Worm (Caenorhabditis elegans) whole organism, young adult: ENCODE data around the gene F20C5.6.
"Not testable (repeated sequence)": the region's sequence is repeated elsewhere in the genome, so short reads cannot be mapped to it uniquely, and the experiment has no call there.

Experiments
- B0336.3 ChIP-seq: fragments of 200-800 bp; sonication (Bioruptor generic); IDR thresholded peaks from 2 replicates; pipeline ENCODE4 v1.3.6; 2022; ENCODE audit warnings: missing genetic modification characterization, missing compliant biosample characterization
- F10E7.11 ChIP-seq: sonication (generic microtip); optimal IDR thresholded peaks from 2 replicates; lab custom pipeline; 2017; ENCODE audit warnings: mild to moderate bottlenecking, missing genetic modification characterization, moderate library complexity, missing compliant biosample characterization
- F39B2.1 ChIP-seq: fragments of 200-800 bp; sonication (Bioruptor generic); IDR thresholded peaks from 2 replicates; pipeline ENCODE4 v1.3.6; 2022; ENCODE audit warnings: missing genetic modification reagents, missing genetic modification characterization, missing compliant biosample characterization
- T26A5.8 ChIP-seq: sonication (generic microtip); optimal IDR thresholded peaks from 2 replicates; lab custom pipeline; 2016; ENCODE audit warnings: missing genetic modification characterization, missing compliant biosample characterization
- ZK185.1 ChIP-seq: sonication (generic microtip); optimal IDR thresholded peaks from 2 replicates; lab custom pipeline; 2016; ENCODE audit warnings: mild to moderate bottlenecking, missing genetic modification characterization, missing compliant biosample characterization; ENCODE audit not compliant: poor library complexity, severe bottlenecking
- ama-1 ChIP-seq, 3 experiments: fragments of 150-350 bp in 1 of 3; sonication (generic microtip) in 2 of 3; optimal IDR thresholded peaks; 2 replicates each; lab custom pipeline; 2014 to 2018; ENCODE audit warnings: missing biosample characterization in 2 of 3, missing genetic modification characterization in 2 of 3, missing genetic modification reagents in 2 of 3
- aptf-2 ChIP-seq: fragments of 200-800 bp; sonication (Bioruptor generic); conservative IDR thresholded peaks from 2 replicates; pipeline ENCODE4 v1.3.6; 2022; ENCODE audit warnings: missing genetic modification reagents, missing genetic modification characterization, missing compliant biosample characterization
- attf-3 ChIP-seq: fragments of 200-800 bp; sonication (Bioruptor generic); conservative IDR thresholded peaks from 2 replicates; pipeline ENCODE4 v1.3.6; 2022; ENCODE audit warnings: missing genetic modification reagents, missing genetic modification characterization, missing compliant biosample characterization
- ccch-3 ChIP-seq: fragments of 200-800 bp; sonication (Bioruptor generic); optimal IDR thresholded peaks from 2 replicates; lab custom pipeline; 2018; ENCODE audit warnings: mild to moderate bottlenecking, missing genetic modification characterization, missing compliant biosample characterization
- cebp-1 ChIP-seq, 2 experiments: fragments of 200-800 bp in 1 of 2; sonication (Bioruptor generic) in 1 of 2; sonication (generic microtip) in 1 of 2; IDR thresholded peaks in 1 of 2; optimal IDR thresholded peaks in 1 of 2; 2 replicates each; pipeline versions ENCODE4 v1.3.6 to Lab custom; 2017 to 2022; ENCODE audit warnings: missing compliant biosample characterization in 2 of 2, missing genetic modification characterization in 2 of 2, mild to moderate bottlenecking in 1 of 2, missing genetic modification reagents in 1 of 2, moderate library complexity in 1 of 2
- ceh-58 ChIP-seq: fragments of 200-800 bp; sonication (Bioruptor generic); IDR thresholded peaks from 2 replicates; pipeline ENCODE4 v1.3.6; 2022; ENCODE audit warnings: missing genetic modification characterization, missing compliant biosample characterization
- gei-17 ChIP-seq: fragments of 200-800 bp; sonication (Bioruptor generic); optimal IDR thresholded peaks from 2 replicates; lab custom pipeline; 2018; ENCODE audit warnings: mild to moderate bottlenecking, missing genetic modification characterization, missing compliant biosample characterization
- hmg-1.2 ChIP-seq: fragments of 200-800 bp; sonication (Bioruptor generic); IDR thresholded peaks from 2 replicates; pipeline ENCODE4 v1.3.6; 2022; ENCODE audit warnings: missing genetic modification reagents, missing genetic modification characterization, missing compliant biosample characterization
- lag-1 ChIP-seq: fragments of 200-800 bp; sonication (Bioruptor generic); IDR thresholded peaks from 2 replicates; pipeline ENCODE4 v1.3.6; 2022; ENCODE audit warnings: missing genetic modification reagents, missing genetic modification characterization, missing compliant biosample characterization
- lin-35 ChIP-seq, 3 experiments: fragments of 150-350 bp in 2 of 3; sonication (generic microtip) in 1 of 3; optimal IDR thresholded peaks; 2 replicates each; lab custom pipeline; 2014 to 2018; ENCODE audit warnings: missing biosample characterization in 3 of 3, missing genetic modification characterization in 3 of 3, missing genetic modification reagents in 3 of 3
- madf-10 ChIP-seq: sonication (generic microtip); optimal IDR thresholded peaks from 2 replicates; lab custom pipeline; 2016; ENCODE audit warnings: mild to moderate bottlenecking, missing genetic modification characterization, missing compliant biosample characterization
- madf-3 ChIP-seq: fragments of 200-800 bp; sonication (Bioruptor generic); IDR thresholded peaks from 2 replicates; pipeline ENCODE4 v1.3.6; 2022; ENCODE audit warnings: missing genetic modification reagents, missing genetic modification characterization, missing compliant biosample characterization
- madf-8 ChIP-seq: fragments of 200-800 bp; sonication (Bioruptor generic); conservative IDR thresholded peaks from 2 replicates; pipeline ENCODE4 v1.3.6; 2022; ENCODE audit warnings: missing genetic modification reagents, missing genetic modification characterization, missing compliant biosample characterization
- nfya-1 ChIP-seq: sonication (generic microtip); optimal IDR thresholded peaks from 2 replicates; lab custom pipeline; 2017; ENCODE audit warnings: antibody characterized with exemption, missing compliant biosample characterization, missing genetic modification characterization, borderline replicate concordance; ENCODE audit not compliant: insufficient read depth
- nhr-120 ChIP-seq: fragments of 200-800 bp; sonication (Bioruptor generic); IDR thresholded peaks from 2 replicates; pipeline ENCODE4 v1.3.6; 2022; ENCODE audit warnings: missing genetic modification characterization, missing compliant biosample characterization
- nhr-80 ChIP-seq: sonication (generic microtip); optimal IDR thresholded peaks from 2 replicates; lab custom pipeline; 2016; ENCODE audit warnings: missing genetic modification characterization, missing compliant biosample characterization
- snpc-1.1 ChIP-seq: sonication (generic microtip); optimal IDR thresholded peaks from 2 replicates; lab custom pipeline; 2017; ENCODE audit warnings: missing genetic modification characterization, mild to moderate bottlenecking, missing compliant biosample characterization, antibody characterized with exemption, moderate library complexity, missing genotype, missing genetic modification reagents; ENCODE audit not compliant: insufficient read depth
- somi-1 ChIP-seq: fragments of 200-800 bp; sonication (Bioruptor generic); optimal IDR thresholded peaks from 2 replicates; lab custom pipeline; 2018; ENCODE audit warnings: mild to moderate bottlenecking, missing genetic modification characterization, missing compliant biosample characterization
- unc-130 ChIP-seq: sonication (generic microtip); optimal IDR thresholded peaks from 2 replicates; lab custom pipeline; 2016; ENCODE audit warnings: missing genetic modification reagents, missing genetic modification characterization, missing compliant biosample characterization
- unc-62 ChIP-seq: fragments of 150-350 bp; optimal IDR thresholded peaks from 2 replicates; lab custom pipeline; 2014; ENCODE audit warnings: missing biosample characterization, missing genetic modification reagents, missing genetic modification characterization
- ztf-25 ChIP-seq: fragments of 200-800 bp; sonication (Bioruptor generic); IDR thresholded peaks from 2 replicates; pipeline ENCODE4 v1.3.6; 2022; ENCODE audit warnings: missing genetic modification reagents, missing genetic modification characterization, missing compliant biosample characterization
- ztf-26 ChIP-seq: sonication (generic microtip); optimal IDR thresholded peaks from 2 replicates; lab custom pipeline; 2017; ENCODE audit warnings: missing genetic modification characterization, missing compliant biosample characterization

F20C5.6 gene

ce11 chrIV:8793223-8793622 is 20.2 kb upstream of the F20C5.6 start (continued):
- TF ChIP-seq snpc-1.1 (tag; lab: Kevin White, UChicago) (no peak), ztf-25 (GFP tag; lab: Robert Waterston, UW) (no peak), ztf-26 (tag; lab: Kevin White, UChicago) (peak; percentile 41)
- TF ChIP-seq, all 124 proteins: peak for 4

ce11 chrIV:8792808-8793207 is 19.8 kb upstream of the F20C5.6 start, which contains the start of gene C33D9.3:
Gene C33D9.3, minus strand, starts transcription at chrIV:8792908.
- TF ChIP-seq madf-8 (no peak), nhr-80 (no peak), nfya-1 (no peak), lag-1 (GFP tag; lab: Robert Waterston, UW) (no peak)

ce11 chrIV:8790144-8790543 is 17.1 kb upstream of the F20C5.6 start, which contains the start of gene sru-35:
Gene sru-35, minus strand, starts transcription at chrIV:8790244.
- TF ChIP-seq ccch-3 = no peak
- TF ChIP-seq lin-35 (GFP tag; optimal IDR thresholded peaks at IDR 0.05; lab: Kevin White, UChicago) = no peak
- no peak for TF ChIP-seq madf-3 (GFP tag; lab: Robert Waterston, UW)
- no peak for TF ChIP-seq F10E7.11 (tag; lab: Kevin White, UChicago)
- TF ChIP-seq T26A5.8 (tag; lab: Kevin White, UChicago) = no peak
- no peak for TF ChIP-seq ztf-26 (tag; lab: Kevin White, UChicago)
- no peak for TF ChIP-seq F39B2.1 (GFP tag; lab: Robert Waterston, UW)
- no peak for TF ChIP-seq nhr-120 (GFP tag; lab: Robert Waterston, UW)
- TF ChIP-seq B0336.3 (GFP tag; lab: Robert Waterston, UW) = no peak
- no peak for TF ChIP-seq unc-62 (GFP tag; lab: Kevin White, UChicago)
- TF ChIP-seq attf-3 (GFP tag; lab: Robert Waterston, UW) = no peak
- no peak for TF ChIP-seq ama-1 (optimal IDR thresholded peaks at IDR 0.05; lab: Kevin White, UChicago)
- TF ChIP-seq ama-1 (GFP tag; optimal IDR thresholded peaks at IDR 0.05; lab: Kevin White, UChicago) = no peak
- TF ChIP-seq unc-130 (GFP tag; lab: Kevin White, UChicago) = no peak
- no peak for TF ChIP-seq madf-10 (tag; lab: Kevin White, UChicago)
- TF ChIP-seq, all 124 proteins: peak for 0

DNA sequence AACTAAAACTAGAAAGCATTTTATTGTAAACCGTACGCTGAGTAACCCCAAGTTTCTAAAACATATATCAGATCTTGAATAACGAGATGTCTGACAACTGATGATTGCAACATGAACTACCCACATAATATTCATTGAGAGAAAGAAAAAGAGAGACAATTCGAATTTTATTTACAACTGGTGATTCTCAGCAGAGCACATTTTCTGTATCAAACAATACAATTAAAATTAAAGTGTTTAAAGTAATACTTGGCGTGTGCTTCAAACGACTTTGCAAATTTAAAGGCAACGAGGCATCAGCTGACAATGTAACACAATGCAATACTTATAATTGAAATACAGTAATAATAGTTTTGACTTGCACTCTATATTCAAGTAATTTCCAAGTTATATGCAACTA is 15.0 kb upstream of the F20C5.6 start, which contains the start of gene C33D9.10:
C33D9.10 (minus strand) TSS at position 101 of the 400 bp plus-strand sequence.
- TF ChIP-seq ceh-58 (GFP tag; lab: Robert Waterston, UW); gei-17 (GFP tag; lab: Kevin White, UChicago); ZK185.1 (tag; lab: Kevin White, UChicago): not testable (repeated sequence)

- TF ChIP-seq aptf-2 (GFP tag; lab: Robert Waterston, UW) (no peak), hmg-1.2 (GFP tag; lab: Robert Waterston, UW) (peak; percentile 74; the same call in 1 of the 2 replicates), cebp-1 (GFP tag; IDR thresholded peaks at IDR 0.05; lab: Robert Waterston, UW) (0 out of 2 replicates have a peak, but pooled peaks have one; percentile 59), cebp-1 (tag; optimal IDR thresholded peaks at IDR 0.05; lab: Kevin White, UChicago) (peak; percentile 87)
Observed at ce11 chrIV:8786654-8787053, 13.6 kb upstream of the F20C5.6 start, which contains the start of gene C33D9.8. Gene C33D9.8, minus strand, starts transcription at chrIV:8786752.

- TF ChIP-seq cebp-1 (GFP tag; IDR thresholded peaks at IDR 0.05; lab: Robert Waterston, UW) (peak; percentile 92), cebp-1 (tag; optimal IDR thresholded peaks at IDR 0.05; lab: Kevin White, UChicago) (peak; percentile 98), somi-1 (GFP tag; lab: Kevin White, UChicago) (no peak)
Observed at ce11 chrIV:8784855-8785327, 11.9 kb upstream of the F20C5.6 start, which contains the start of gene C33D9.13. Gene C33D9.13, minus strand, starts transcription at chrIV:8785277.
